Fruit fly (Drosophila melanogaster): ENCODE data around the gene Fum2.

The Fum2 gene

DNA sequence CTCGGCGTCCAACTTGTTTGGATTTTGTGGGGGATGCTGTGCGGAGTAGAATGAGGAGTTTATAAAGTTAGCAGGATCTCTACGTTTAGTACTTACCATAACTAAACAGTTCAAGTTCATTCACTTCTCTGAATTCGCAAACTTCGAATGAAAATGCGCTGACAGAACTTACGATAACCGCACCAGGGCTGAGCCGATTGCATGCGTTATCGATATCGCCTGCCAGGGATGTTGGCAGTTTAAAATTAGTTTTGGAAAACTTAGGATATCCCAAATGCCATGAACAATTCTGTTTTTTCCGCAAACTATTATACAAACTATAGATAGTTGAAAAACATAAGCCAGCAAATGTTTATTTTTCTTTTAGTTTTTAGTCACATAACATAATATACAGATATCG is 5.7 kb downstream of the Fum2 start, which contains the start of gene CG44303 (continued):
- TF ChIP-seq D (optimal IDR thresholded peaks at IDR 0.05), result no peak
- no peak for TF ChIP-seq D (GFP tag; optimal IDR thresholded peaks at IDR 0.05)
- TF ChIP-seq amos (GFP tag; IDR thresholded peaks at IDR 0.05; ENCODE audit: partially characterized antibody), result peak; percentile 61; the same call in 1 of the 2 replicates
- TF ChIP-seq CG7928 (GFP tag; optimal IDR thresholded peaks at IDR 0.05), result peak; percentile 83
- TF ChIP-seq NfI (GFP tag; optimal IDR thresholded peaks at IDR 0.05), result no peak
- no peak for TF ChIP-seq Hr51 (GFP tag; optimal IDR thresholded peaks at IDR 0.05)
- peak; percentile 76; the same call in 2 of the 3 replicates for TF ChIP-seq hb (GFP tag; IDR thresholded peaks at IDR 0.05; ENCODE audit: partially characterized antibody)
- peak; percentile 67; the same call in 2 of the 3 replicates for TF ChIP-seq zen2 (GFP tag; IDR thresholded peaks at IDR 0.05; ENCODE audit: partially characterized antibody)
- TF ChIP-seq nerfin-2 (GFP tag; IDR thresholded peaks at IDR 0.05; ENCODE audit: partially characterized antibody), result peak; percentile 78
- TF ChIP-seq CG13296 (GFP tag; optimal IDR thresholded peaks at IDR 0.05), result no peak
- TF ChIP-seq cas (GFP tag; IDR thresholded peaks at IDR 0.05), result no peak
- TF ChIP-seq Gug (GFP tag; IDR thresholded peaks at IDR 0.05), result no peak
- TF ChIP-seq CG16813 (GFP tag; IDR thresholded peaks at IDR 0.05; ENCODE audit: partially characterized antibody), result peak; percentile 52; the same call in 2 of the 3 replicates
- TF ChIP-seq ase (GFP tag; IDR thresholded peaks at IDR 0.05), result no peak
- peak; percentile 69; the same call in 2 of the 3 replicates for TF ChIP-seq Opbp (GFP tag; IDR thresholded peaks at IDR 0.05; ENCODE audit: partially characterized antibody)

- TF ChIP-seq amos (GFP tag; IDR thresholded peaks at IDR 0.05; ENCODE audit: partially characterized antibody) (peak; percentile 35; the same call in 1 of the 2 replicates), Doc3 (GFP tag; IDR thresholded peaks at IDR 0.05; ENCODE audit: partially characterized antibody) (0 out of 3 replicates have a peak, but pooled peaks have one; percentile 33), CG16815 (GFP tag; optimal IDR thresholded peaks at IDR 0.05) (no peak), CG13296 (GFP tag; optimal IDR thresholded peaks at IDR 0.05) (no peak), pzg (GFP tag; optimal IDR thresholded peaks at IDR 0.05) (peak; percentile 2), TFAM (GFP tag; optimal IDR thresholded peaks at IDR 0.05) (no peak), Scr (GFP tag; IDR thresholded peaks at IDR 0.05; ENCODE audit: partially characterized antibody) (peak; percentile 54), bbx (GFP tag; IDR thresholded peaks at IDR 0.05; ENCODE audit: partially characterized antibody) (peak; percentile 57), Mad (GFP tag; optimal IDR thresholded peaks at IDR 0.05) (no peak), hb (GFP tag; IDR thresholded peaks at IDR 0.05; ENCODE audit: partially characterized antibody) (peak; percentile 43; the same call in 1 of the 3 replicates), inv (GFP tag; IDR thresholded peaks at IDR 0.05; ENCODE audit: partially characterized antibody) (0 out of 2 replicates have a peak, but pooled peaks have one; percentile 27), nerfin-2 (GFP tag; IDR thresholded peaks at IDR 0.05; ENCODE audit: partially characterized antibody) (peak; percentile 67; the same call in 1 of the 2 replicates), zen2 (GFP tag; IDR thresholded peaks at IDR 0.05; ENCODE audit: partially characterized antibody) (0 out of 3 replicates have a peak, but pooled peaks have one; percentile 24), Dll (GFP tag; IDR thresholded peaks at IDR 0.05; ENCODE audit: partially characterized antibody) (peak; percentile 29; the same call in 1 of the 4 replicates), CG8290 (GFP tag; optimal IDR thresholded peaks at IDR 0.05) (peak; percentile 25), CG8290 (tag; optimal IDR thresholded peaks at IDR 0.05) (no peak), Ets97D (GFP tag; optimal IDR thresholded peaks at IDR 0.05) (peak; percentile 37), Bgb (GFP tag; IDR thresholded peaks at IDR 0.05; ENCODE audit: partially characterized antibody) (0 out of 2 replicates have a peak, but pooled peaks have one; percentile 31), CG6791 (GFP tag; IDR thresholded peaks at IDR 0.05; ENCODE audit: partially characterized antibody) (peak; percentile 71), CG7963 (GFP tag; IDR thresholded peaks at IDR 0.05; ENCODE audit: partially characterized antibody) (peak; percentile 61; the same call in 1 of the 3 replicates), HLH4C (GFP tag; IDR thresholded peaks at IDR 0.05; ENCODE audit: partially characterized antibody) (peak; percentile 67), pita (GFP tag; optimal IDR thresholded peaks at IDR 0.05) (no peak), BEAF-32 (GFP tag; optimal IDR thresholded peaks at IDR 0.05) (peak; percentile 20), CG4404 (GFP tag; IDR thresholded peaks at IDR 0.05) (no peak), CG14710 (tag; optimal IDR thresholded peaks at IDR 0.05) (peak; percentile 13), Dref (GFP tag; IDR thresholded peaks at IDR 0.05) (peak; percentile 59), insv (GFP tag; optimal IDR thresholded peaks at IDR 0.05) (peak in 1 of 2 experiments; percentile 76), HHEX (GFP tag; optimal IDR thresholded peaks at IDR 0.05) (no peak), dm (GFP tag; optimal IDR thresholded peaks at IDR 0.05) (peak; percentile 56), CG11456 (GFP tag; IDR thresholded peaks at IDR 0.05) (no peak), unc-4 (GFP tag; IDR thresholded peaks at IDR 0.05; ENCODE audit: partially characterized antibody) (no peak), Myb (GFP tag; optimal IDR thresholded peaks at IDR 0.05) (peak; percentile 40), ato (GFP tag; IDR thresholded peaks at IDR 0.05; ENCODE audit: partially characterized antibody) (peak; percentile 72)
Observed at dm6 chrX:6688620-6689400, 7.2 kb downstream of the Fum2 start, which contains the start of gene CG3184. TSS of gene CG3184 (minus strand) at chrX:6688774.
